Worm (Caenorhabditis elegans): ENCODE results near the gene nhr-99.

nhr-99 gene

DNA sequence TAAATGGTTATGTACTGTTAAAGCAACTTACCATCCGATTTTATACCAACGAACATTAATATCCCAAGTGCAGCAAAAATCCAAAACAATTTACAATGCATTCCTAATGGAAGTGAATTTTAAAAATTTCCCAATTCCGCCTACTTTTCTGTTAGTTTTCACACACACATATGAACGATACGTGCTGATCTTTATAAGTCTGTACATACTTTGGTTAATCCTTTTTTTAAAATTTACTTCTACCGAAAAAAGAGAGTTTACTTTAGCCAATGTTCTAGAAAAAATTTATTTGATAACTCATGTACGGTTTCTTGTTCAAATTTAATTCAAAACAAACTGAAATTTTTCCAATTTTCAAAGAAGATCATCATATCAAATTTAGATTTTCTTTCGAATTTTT, 50.5 kb downstream of the nhr-99 start, which contains the start of gene R11G11.16:
Gene R11G11.16, minus strand, starts transcription at position 101 of the 400 bp plus-strand sequence.
- no peak for TF ChIP-seq blmp-1 (tag; optimal IDR thresholded peaks at IDR 0.05)
- no peak for TF ChIP-seq tbx-8 (GFP tag; optimal IDR thresholded peaks at IDR 0.05)
- no peak for TF ChIP-seq pha-4 (tag; optimal IDR thresholded peaks at IDR 0.05)
- TF ChIP-seq lin-13 (tag; optimal IDR thresholded peaks at IDR 0.05): no peak
- TF ChIP-seq nhr-2 (tag; optimal IDR thresholded peaks at IDR 0.05): no peak
- TF ChIP-seq bed-3 (GFP tag; optimal IDR thresholded peaks at IDR 0.05): no peak
- no peak for TF ChIP-seq hlh-1 (tag; optimal IDR thresholded peaks at IDR 0.05)
- no peak for TF ChIP-seq nhr-76 (tag; optimal IDR thresholded peaks at IDR 0.05)
- TF ChIP-seq lsy-2 (tag; optimal IDR thresholded peaks at IDR 0.05): no peak
- TF ChIP-seq sem-2 (GFP tag; optimal IDR thresholded peaks at IDR 0.05): no peak
- TF ChIP-seq unc-39 (tag; optimal IDR thresholded peaks at IDR 0.05): no peak
- no peak for TF ChIP-seq mls-2 (tag; optimal IDR thresholded peaks at IDR 0.05)
- no peak for TF ChIP-seq mab-5 (tag; optimal IDR thresholded peaks at IDR 0.05)
- no peak for TF ChIP-seq zip-8 (tag; optimal IDR thresholded peaks at IDR 0.05)
- TF ChIP-seq ztf-11 (tag; optimal IDR thresholded peaks at IDR 0.05): no peak
- no peak for TF ChIP-seq M03D4.4 (tag; optimal IDR thresholded peaks at IDR 0.05)

Measured in whole organism, mixed stage, embryonic.